Fruit fly (Drosophila melanogaster) whole organism, pupa: ENCODE results near the gene CG13946.
A peak's percentile ranks its signal among the peaks of the same experiment; 100 is the strongest.

Experiments
- CG10348 ChIP-seq: fragments of 200-800 bp; sonication (Bioruptor generic); IDR thresholded peaks from 2 replicates; pipeline ENCODE4 v1.3.6; 2022; ENCODE audit warnings: missing biosample characterization, missing genetic modification characterization
- CG12605 ChIP-seq: fragments of 200-800 bp; sonication (Bioruptor generic); IDR thresholded peaks from 2 replicates; pipeline ENCODE4 v1.3.6; 2022; ENCODE audit warnings: missing biosample characterization, missing genetic modification characterization
- CG13204 ChIP-seq: fragments of 200-800 bp; sonication (Bioruptor generic); optimal IDR thresholded peaks from 2 replicates; lab custom pipeline; 2018; ENCODE audit warnings: missing biosample characterization, mild to moderate bottlenecking, missing genetic modification characterization, moderate library complexity
- CG14655 ChIP-seq: fragments of 200-800 bp; sonication (Bioruptor generic); optimal IDR thresholded peaks from 3 replicates; lab custom pipeline; 2017; ENCODE audit warnings: mild to moderate bottlenecking, missing biosample characterization, missing genetic modification reagents, missing genetic modification characterization
- CG15710 ChIP-seq: fragments of 200-800 bp; sonication (Bioruptor generic); optimal IDR thresholded peaks from 2 replicates; lab custom pipeline; 2018; ENCODE audit warnings: missing biosample characterization, mild to moderate bottlenecking, missing genetic modification characterization, moderate library complexity
- CG17806 ChIP-seq: fragments of 200-800 bp; sonication (Bioruptor generic); optimal IDR thresholded peaks from 2 replicates; lab custom pipeline; 2018; ENCODE audit warnings: missing biosample characterization, mild to moderate bottlenecking, missing genetic modification characterization, moderate library complexity
- CG32121 ChIP-seq: fragments of 200-800 bp; sonication (Bioruptor generic); IDR thresholded peaks from 2 replicates; pipeline ENCODE4 v1.3.6; 2022; ENCODE audit warnings: missing biosample characterization, missing genetic modification characterization
- CG34367 ChIP-seq: fragments of 200-800 bp; sonication (Bioruptor generic); optimal IDR thresholded peaks from 2 replicates; lab custom pipeline; 2018; ENCODE audit warnings: missing biosample characterization, mild to moderate bottlenecking, missing genetic modification characterization
- CG4496 ChIP-seq: fragments of 200-800 bp; sonication (Bioruptor generic); IDR thresholded peaks from 3 replicates; pipeline ENCODE4 v1.3.6; 2022; ENCODE audit warnings: missing biosample characterization, missing genetic modification characterization
- CG8159 ChIP-seq: fragments of 200-800 bp; sonication (Bioruptor generic); optimal IDR thresholded peaks from 3 replicates; lab custom pipeline; 2018; ENCODE audit warnings: missing biosample characterization, mild to moderate bottlenecking, missing genetic modification characterization, moderate library complexity
- CG8301 ChIP-seq: fragments of 200-800 bp; sonication (Bioruptor generic); optimal IDR thresholded peaks from 2 replicates; lab custom pipeline; 2018; ENCODE audit warnings: missing biosample characterization, mild to moderate bottlenecking, missing genetic modification characterization
- CG9948 ChIP-seq: fragments of 200-800 bp; sonication (Bioruptor generic); optimal IDR thresholded peaks from 2 replicates; lab custom pipeline; 2018; ENCODE audit warnings: missing biosample characterization, mild to moderate bottlenecking, missing genetic modification characterization, moderate library complexity
- D1 ChIP-seq: fragments of 200-800 bp; sonication (Bioruptor generic); optimal IDR thresholded peaks from 2 replicates; lab custom pipeline; 2018; ENCODE audit warnings: missing biosample characterization, mild to moderate bottlenecking, missing genetic modification characterization, moderate library complexity
- EcR ChIP-seq: fragments of 200-800 bp; sonication (Bioruptor generic); optimal IDR thresholded peaks from 3 replicates; lab custom pipeline; 2019; ENCODE audit warnings: missing biosample characterization, missing genetic modification characterization, mild to moderate bottlenecking, moderate library complexity, missing genetic modification reagents
- Ets98B ChIP-seq: fragments of 200-800 bp; sonication (Bioruptor generic); IDR thresholded peaks from 2 replicates; pipeline ENCODE4 v1.3.6; 2022; ENCODE audit warnings: missing biosample characterization, missing genetic modification characterization
- Pif1A ChIP-seq: fragments of 200-800 bp; sonication (Bioruptor generic); optimal IDR thresholded peaks from 3 replicates; lab custom pipeline; 2016; ENCODE audit warnings: missing biosample characterization, missing genetic modification characterization
- Pif1B ChIP-seq: fragments of 200-800 bp; sonication (Bioruptor generic); optimal IDR thresholded peaks from 3 replicates; lab custom pipeline; 2016; ENCODE audit warnings: missing biosample characterization, missing genetic modification characterization
- Snoo ChIP-seq: fragments of 200-800 bp; sonication (Bioruptor generic); optimal IDR thresholded peaks from 3 replicates; lab custom pipeline; 2017; ENCODE audit warnings: missing biosample characterization, mild to moderate bottlenecking, missing genetic modification characterization, inconsistent platforms
- fd96Ca ChIP-seq: fragments of 200-800 bp; sonication (Bioruptor generic); IDR thresholded peaks from 3 replicates; pipeline ENCODE4 v1.3.6; 2022; ENCODE audit warnings: missing biosample characterization, missing genetic modification characterization
- gl ChIP-seq: fragments of 200-800 bp; sonication (Bioruptor generic); optimal IDR thresholded peaks from 2 replicates; lab custom pipeline; 2018; ENCODE audit warnings: missing biosample characterization, mild to moderate bottlenecking, missing genetic modification characterization
- rn ChIP-seq: fragments of 200-800 bp; sonication (Bioruptor generic); IDR thresholded peaks from 2 replicates; pipeline ENCODE4 v1.3.6; 2022; ENCODE audit warnings: missing biosample characterization, missing genetic modification characterization

Gene CG13946

dm6 chr2L:776236-776635 lies at the start of gene CG13946:
Gene CG13946, plus strand, starts transcription at chr2L:776536.
- no peak for TF ChIP-seq CG8301 (tag; lab: Kevin White, UChicago)
- TF ChIP-seq, all 21 proteins: peak for 0

- no peak for TF ChIP-seq CG15710 (tag; lab: Kevin White, UChicago)
- no peak for TF ChIP-seq CG8159 (tag; lab: Kevin White, UChicago)
- no peak for TF ChIP-seq CG34367 (tag; lab: Kevin White, UChicago)
- no peak for TF ChIP-seq EcR (GFP tag; lab: Kevin White, UChicago)
- TF ChIP-seq CG4496 (GFP tag; lab: Robert Waterston, UW): no peak
- no peak for TF ChIP-seq CG32121
Measured at dm6 chr2L:728062-728461, 48.3 kb upstream of the CG13946 start, which contains the start of gene Hsp60B. Gene Hsp60B, plus strand, starts transcription at chr2L:728362.

dm6 chr2L:732105-732504 lies 44.2 kb upstream of the CG13946 start:
- TF ChIP-seq CG8301 (tag; lab: Kevin White, UChicago) (peak; percentile 36), CG14655 (GFP tag; lab: Kevin White, UChicago) (peak; percentile 51), gl (tag; lab: Kevin White, UChicago) (no peak), fd96Ca (no peak), CG4496 (GFP tag; lab: Robert Waterston, UW) (no peak)

dm6 chr2L:734120-734519 lies 42.2 kb upstream of the CG13946 start:
- TF ChIP-seq CG17806 (tag; lab: Kevin White, UChicago) (no peak), EcR (GFP tag; lab: Kevin White, UChicago) (no peak), CG34367 (tag; lab: Kevin White, UChicago) (no peak), Snoo (tag; lab: Kevin White, UChicago) (no peak), CG13204 (GFP tag; lab: Kevin White, UChicago) (no peak), CG8159 (tag; lab: Kevin White, UChicago) (no peak), rn (GFP tag; lab: Robert Waterston, UW) (no peak), CG32121 (no peak; the same call in 1 of the 2 replicates), CG15710 (tag; lab: Kevin White, UChicago) (no peak), Pif1A (GFP tag; lab: Kevin White, UChicago) (no peak), CG12605 (no peak), D1 (tag; lab: Kevin White, UChicago) (no peak), CG4496 (GFP tag; lab: Robert Waterston, UW) (peak; percentile 78), CG8301 (tag; lab: Kevin White, UChicago) (peak; percentile 77), Ets98B (GFP tag; lab: Robert Waterston, UW) (peak; percentile 72), fd96Ca (peak; percentile 58; the same call in 2 of the 3 replicates), CG14655 (GFP tag; lab: Kevin White, UChicago) (peak; percentile 80), CG10348 (GFP tag; lab: Robert Waterston, UW) (no peak), CG9948 (no peak), Pif1B (no peak), gl (tag; lab: Kevin White, UChicago) (no peak)
- TF ChIP-seq, all 21 proteins: peak for 5

dm6 chr2L:735772-736171 lies 40.6 kb upstream of the CG13946 start:
- TF ChIP-seq CG17806 (tag; lab: Kevin White, UChicago): no peak
- TF ChIP-seq CG12605: no peak
- no peak for TF ChIP-seq EcR (GFP tag; lab: Kevin White, UChicago)
- no peak for TF ChIP-seq CG14655 (GFP tag; lab: Kevin White, UChicago)
- TF ChIP-seq Pif1B: no peak
- TF ChIP-seq fd96Ca: no peak; the same call in 2 of the 3 replicates
- TF ChIP-seq Pif1A (GFP tag; lab: Kevin White, UChicago): no peak
- TF ChIP-seq D1 (tag; lab: Kevin White, UChicago): no peak
- no peak for TF ChIP-seq CG13204 (GFP tag; lab: Kevin White, UChicago)
- TF ChIP-seq Ets98B (GFP tag; lab: Robert Waterston, UW): 0 out of 2 replicates have a peak, but pooled peaks have one; percentile 23
- TF ChIP-seq CG8301 (tag; lab: Kevin White, UChicago): no peak
- TF ChIP-seq gl (tag; lab: Kevin White, UChicago): no peak
- TF ChIP-seq CG15710 (tag; lab: Kevin White, UChicago): no peak
- no peak for TF ChIP-seq CG8159 (tag; lab: Kevin White, UChicago)
- TF ChIP-seq CG32121: 0 out of 2 replicates have a peak, but pooled peaks have one; percentile 28
- TF ChIP-seq CG4496 (GFP tag; lab: Robert Waterston, UW): peak; percentile 52; the same call in 2 of the 3 replicates
- no peak for TF ChIP-seq Snoo (tag; lab: Kevin White, UChicago)
- TF ChIP-seq rn (GFP tag; lab: Robert Waterston, UW): no peak
- TF ChIP-seq CG34367 (tag; lab: Kevin White, UChicago): no peak
- no peak for TF ChIP-seq CG10348 (GFP tag; lab: Robert Waterston, UW)
- no peak for TF ChIP-seq CG9948

- TF ChIP-seq Pif1A (GFP tag; lab: Kevin White, UChicago) (no peak), D1 (tag; lab: Kevin White, UChicago) (peak; percentile 15)
Measured at dm6 chr2L:740031-740430, 36.3 kb upstream of the CG13946 start.

- TF ChIP-seq EcR (GFP tag; lab: Kevin White, UChicago) (no peak), rn (GFP tag; lab: Robert Waterston, UW) (no peak), CG17806 (tag; lab: Kevin White, UChicago) (no peak), CG12605 (no peak), CG4496 (GFP tag; lab: Robert Waterston, UW) (no peak), CG34367 (tag; lab: Kevin White, UChicago) (no peak), CG32121 (no peak), Pif1A (GFP tag; lab: Kevin White, UChicago) (no peak), fd96Ca (no peak), CG8301 (tag; lab: Kevin White, UChicago) (no peak), Pif1B (no peak), CG13204 (GFP tag; lab: Kevin White, UChicago) (no peak), CG15710 (tag; lab: Kevin White, UChicago) (no peak), gl (tag; lab: Kevin White, UChicago) (no peak), CG9948 (no peak), CG14655 (GFP tag; lab: Kevin White, UChicago) (no peak), D1 (tag; lab: Kevin White, UChicago) (no peak), CG8159 (tag; lab: Kevin White, UChicago) (no peak)
Measured at dm6 chr2L:744295-744694, 32.0 kb upstream of the CG13946 start, which contains the start of gene Eaat2. Gene Eaat2, minus strand, starts transcription at chr2L:744395.
